Fruit fly (Drosophila melanogaster): ENCODE data around the gene CG6985.

DNA sequence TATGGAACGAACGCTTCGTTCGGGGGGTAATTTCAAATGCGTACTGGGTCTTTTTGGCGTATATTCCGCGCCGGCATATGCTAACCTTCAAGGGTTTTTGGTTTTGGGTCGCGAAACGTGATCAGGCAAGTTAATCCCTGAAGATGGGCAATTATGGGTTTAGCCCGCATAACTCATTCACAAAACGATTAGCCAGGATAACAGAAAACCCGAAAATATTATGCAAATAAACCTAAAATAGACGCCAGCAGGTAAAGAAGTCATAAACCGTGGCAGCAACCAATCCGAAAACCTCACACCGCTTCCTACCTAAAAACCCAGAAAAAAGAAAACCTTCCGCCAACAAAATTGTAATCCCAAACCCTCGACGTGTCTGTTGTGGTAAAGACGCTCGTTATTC, 48.2 kb downstream of the CG6985 start:
- no peak for TF ChIP-seq CG8478 (optimal IDR thresholded peaks at IDR 0.05)
- TF ChIP-seq CTCF (optimal IDR thresholded peaks at IDR 0.05) = no peak

Measured in S2 (cell line).